Worm (Caenorhabditis elegans): ENCODE measurements around the gene K09A9.8.

K09A9.8 gene

DNA sequence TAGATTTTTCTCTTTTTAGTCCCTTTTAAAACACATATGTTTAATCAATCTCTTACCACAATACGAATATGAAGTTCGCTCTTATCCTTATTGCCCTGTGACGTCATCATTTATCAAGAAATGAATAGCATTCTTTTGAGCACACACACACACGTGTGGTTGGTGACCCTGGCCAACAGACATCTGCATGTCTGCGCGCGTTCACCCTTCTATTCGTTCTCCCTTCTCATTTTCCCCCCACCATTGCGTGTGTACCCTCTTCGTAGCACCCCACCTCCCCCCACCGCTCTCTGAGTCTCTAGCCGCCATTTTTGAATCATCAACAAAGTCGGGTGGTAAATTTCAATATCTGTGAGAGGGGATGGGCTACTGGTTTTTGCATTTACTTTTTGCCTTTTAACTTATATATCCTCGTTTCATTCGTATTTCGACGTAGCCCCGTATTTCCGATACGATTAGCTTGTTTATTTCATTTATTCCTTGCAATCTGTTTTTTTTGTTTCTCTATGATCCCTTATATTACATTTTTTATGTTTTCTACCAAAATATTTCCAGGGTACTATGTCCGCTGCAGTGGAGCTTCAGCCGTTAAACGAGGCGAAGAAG is 3.6 kb upstream of the K09A9.8 start, which contains the start of gene ent-2 (continued):
- TF ChIP-seq akir-1 (GFP tag; optimal IDR thresholded peaks at IDR 0.05) = no peak
- TF ChIP-seq unc-130 (GFP tag; optimal IDR thresholded peaks at IDR 0.05) = no peak
- no peak for TF ChIP-seq ekl-4 (GFP tag; IDR thresholded peaks at IDR 0.05)
- no peak for TF ChIP-seq ztf-22 (GFP tag; optimal IDR thresholded peaks at IDR 0.05)
- no peak for TF ChIP-seq ama-1 (optimal IDR thresholded peaks at IDR 0.05)
- TF ChIP-seq ama-1 (GFP tag; optimal IDR thresholded peaks at IDR 0.05) = no peak
- TF ChIP-seq tbp1 (GFP tag; optimal IDR thresholded peaks at IDR 0.05) = no peak
- no peak for TF ChIP-seq F23B12.7 (tag; optimal IDR thresholded peaks at IDR 0.05; ENCODE audit: insufficient read depth)
- TF ChIP-seq efl-1 (GFP tag; optimal IDR thresholded peaks at IDR 0.05) = no peak
- TF ChIP-seq ZK185.1 (tag; optimal IDR thresholded peaks at IDR 0.05; ENCODE audit: poor library complexity, severe bottlenecking) = no peak
- no peak for TF ChIP-seq ceh-58 (GFP tag; IDR thresholded peaks at IDR 0.05)
- TF ChIP-seq nfya-1 (tag; optimal IDR thresholded peaks at IDR 0.05; ENCODE audit: borderline replicate concordance, insufficient read depth) = no peak
- TF ChIP-seq pha-4 (tag; optimal IDR thresholded peaks at IDR 0.05) = no peak
- TF ChIP-seq hlh-12 (tag; optimal IDR thresholded peaks at IDR 0.05) = no peak
- no peak for TF ChIP-seq ztf-25 (GFP tag; IDR thresholded peaks at IDR 0.05)
- no peak for TF ChIP-seq zim-3 (tag; optimal IDR thresholded peaks at IDR 0.05)
- no peak for TF ChIP-seq nhr-80 (tag; optimal IDR thresholded peaks at IDR 0.05)
- TF ChIP-seq dpff-1 (tag; optimal IDR thresholded peaks at IDR 0.05) = no peak

ce11 chrX:15599925-15600324 is 2.9 kb upstream of the K09A9.8 start:
- peak in 1 of 2 experiments; percentile 50 for TF ChIP-seq let-607 (tag; optimal IDR thresholded peaks at IDR 0.05)
- no peak for TF ChIP-seq atf-7 (tag; optimal IDR thresholded peaks at IDR 0.05)
- no peak for TF ChIP-seq madf-3 (GFP tag; IDR thresholded peaks at IDR 0.05)
- TF ChIP-seq rcor-1 (GFP tag; IDR thresholded peaks at IDR 0.05) = no peak
- TF ChIP-seq mcd-1 (GFP tag; IDR thresholded peaks at IDR 0.05) = no peak
- no peak for TF ChIP-seq ceh-40 (GFP tag; IDR thresholded peaks at IDR 0.05)
- no peak for TF ChIP-seq sea-2 (GFP tag; IDR thresholded peaks at IDR 0.05)
- no peak for TF ChIP-seq ceh-100 (GFP tag; IDR thresholded peaks at IDR 0.05)

DNA sequence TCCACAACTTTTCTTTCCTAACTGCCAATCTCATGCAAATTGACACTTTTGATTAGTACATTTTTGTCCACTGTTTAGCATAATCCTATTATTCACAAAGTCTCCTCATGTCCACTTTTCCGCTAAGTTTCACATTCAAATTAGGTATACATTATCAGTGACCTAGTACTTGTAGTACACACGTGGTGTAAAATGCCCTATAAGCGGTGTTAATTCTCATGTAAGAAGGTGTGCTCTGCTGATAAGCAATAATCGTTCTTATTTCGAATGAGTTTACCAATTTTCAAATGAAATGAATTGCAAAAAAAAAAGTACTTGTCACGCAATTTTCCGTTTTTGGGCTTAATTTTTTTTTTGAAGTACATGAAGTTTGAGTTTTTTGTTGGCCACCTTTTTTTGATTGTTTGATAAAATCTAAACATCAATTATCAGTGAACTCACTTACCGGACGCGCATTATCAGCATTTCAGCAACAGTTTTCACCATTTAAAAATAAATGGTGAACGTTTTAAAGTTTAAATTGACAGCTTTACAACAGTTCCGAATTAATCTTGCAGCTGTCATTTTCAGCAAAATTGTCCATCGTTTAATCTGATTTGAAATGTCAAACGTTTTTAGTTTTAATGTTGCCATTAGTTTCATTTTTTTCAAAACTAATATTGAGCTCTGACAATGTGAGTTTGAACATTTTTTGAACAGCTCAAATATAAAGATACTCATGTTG is 1.8 kb upstream of the K09A9.8 start:
- TF ChIP-seq cebp-1 (GFP tag; IDR thresholded peaks at IDR 0.05) (peak; percentile 20; the same call in 1 of the 2 replicates), cebp-1 (tag; optimal IDR thresholded peaks at IDR 0.05) (no peak), let-607 (tag; optimal IDR thresholded peaks at IDR 0.05) (peak; percentile 61 to 70), ekl-4 (GFP tag; IDR thresholded peaks at IDR 0.05) (no peak), mxl-1 (tag; optimal IDR thresholded peaks at IDR 0.05) (no peak), nhr-80 (tag; optimal IDR thresholded peaks at IDR 0.05) (peak; percentile 81)

- TF ChIP-seq snpc-1.3 (tag; optimal IDR thresholded peaks at IDR 0.05; ENCODE audit: insufficient read depth) = no peak
- no peak for TF ChIP-seq snpc-4 (GFP tag; optimal IDR thresholded peaks at IDR 0.05)
- peak in 2 of 4 experiments; percentile 7 to 36 for TF ChIP-seq snpc-4 (tag; optimal IDR thresholded peaks at IDR 0.05)
- 0 out of 2 replicates have a peak, but pooled peaks have one; percentile 20 for TF ChIP-seq D2030.7 (GFP tag; IDR thresholded peaks at IDR 0.05)
- TF ChIP-seq zfh-2 (GFP tag; conservative IDR thresholded peaks at IDR 0.05) = peak; percentile 83
Measured at ce11 chrX:15594019-15594418, 3.0 kb downstream of the K09A9.8 start.
